Fruit fly (Drosophila melanogaster): ENCODE measurements around the gene Obp83b.

The Obp83b gene

dm6 chr3R:5976717-5977116, at the start of gene Obp83b:
Gene Obp83b (minus strand): TSS chr3R:5976817.
- no peak for TF ChIP-seq h (optimal IDR thresholded peaks at IDR 0.05)
- TF ChIP-seq Sin3A (optimal IDR thresholded peaks at IDR 0.05), result no peak
- no peak for TF ChIP-seq ttk (optimal IDR thresholded peaks at IDR 0.05)
- TF ChIP-seq insv (optimal IDR thresholded peaks at IDR 0.05), result no peak
- no peak for TF ChIP-seq psq (optimal IDR thresholded peaks at IDR 0.05)
- TF ChIP-seq Myc (optimal IDR thresholded peaks at IDR 0.05), result no peak

DNA sequence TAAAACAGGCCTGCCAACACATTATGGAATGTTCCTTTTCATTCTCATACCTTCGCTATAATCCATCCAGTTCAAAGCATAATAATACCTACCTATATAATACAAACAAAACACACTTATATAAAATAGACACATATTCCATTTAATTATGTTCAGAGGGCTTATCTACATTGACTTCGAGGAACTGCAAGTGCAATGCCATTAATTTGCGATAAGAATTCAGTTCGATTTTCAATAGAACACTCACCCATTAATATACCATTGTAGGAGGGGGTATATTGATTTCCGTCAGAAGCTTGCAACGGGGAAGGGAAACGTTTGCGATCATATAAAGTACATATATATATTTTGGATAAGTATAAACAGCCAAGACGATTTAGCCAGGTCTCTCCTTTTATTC, 48.6 kb upstream of the Obp83b start:
- TF ChIP-seq Sin3A (optimal IDR thresholded peaks at IDR 0.05) (no peak), h (optimal IDR thresholded peaks at IDR 0.05) (no peak), psq (optimal IDR thresholded peaks at IDR 0.05) (no peak), Myc (optimal IDR thresholded peaks at IDR 0.05) (no peak), ttk (optimal IDR thresholded peaks at IDR 0.05) (no peak), insv (optimal IDR thresholded peaks at IDR 0.05) (no peak)

- TF ChIP-seq Sin3A (optimal IDR thresholded peaks at IDR 0.05) (no peak), ttk (optimal IDR thresholded peaks at IDR 0.05) (no peak), insv (optimal IDR thresholded peaks at IDR 0.05) (no peak), Myc (optimal IDR thresholded peaks at IDR 0.05) (no peak), h (optimal IDR thresholded peaks at IDR 0.05) (no peak), psq (optimal IDR thresholded peaks at IDR 0.05) (no peak)
These were observed 35.2 kb upstream of the Obp83b start, which contains the start of gene CG10280 for dm6 chr3R:6011832-6012231. Gene CG10280 (minus strand): TSS chr3R:6011932.

dm6 chr3R:6009510-6010407, 33.1 kb upstream of the Obp83b start:
- TF ChIP-seq insv (optimal IDR thresholded peaks at IDR 0.05) (no peak), h (optimal IDR thresholded peaks at IDR 0.05) (no peak), Sin3A (optimal IDR thresholded peaks at IDR 0.05) (no peak), ttk (optimal IDR thresholded peaks at IDR 0.05) (no peak), Myc (optimal IDR thresholded peaks at IDR 0.05) (no peak), psq (optimal IDR thresholded peaks at IDR 0.05) (no peak)

DNA sequence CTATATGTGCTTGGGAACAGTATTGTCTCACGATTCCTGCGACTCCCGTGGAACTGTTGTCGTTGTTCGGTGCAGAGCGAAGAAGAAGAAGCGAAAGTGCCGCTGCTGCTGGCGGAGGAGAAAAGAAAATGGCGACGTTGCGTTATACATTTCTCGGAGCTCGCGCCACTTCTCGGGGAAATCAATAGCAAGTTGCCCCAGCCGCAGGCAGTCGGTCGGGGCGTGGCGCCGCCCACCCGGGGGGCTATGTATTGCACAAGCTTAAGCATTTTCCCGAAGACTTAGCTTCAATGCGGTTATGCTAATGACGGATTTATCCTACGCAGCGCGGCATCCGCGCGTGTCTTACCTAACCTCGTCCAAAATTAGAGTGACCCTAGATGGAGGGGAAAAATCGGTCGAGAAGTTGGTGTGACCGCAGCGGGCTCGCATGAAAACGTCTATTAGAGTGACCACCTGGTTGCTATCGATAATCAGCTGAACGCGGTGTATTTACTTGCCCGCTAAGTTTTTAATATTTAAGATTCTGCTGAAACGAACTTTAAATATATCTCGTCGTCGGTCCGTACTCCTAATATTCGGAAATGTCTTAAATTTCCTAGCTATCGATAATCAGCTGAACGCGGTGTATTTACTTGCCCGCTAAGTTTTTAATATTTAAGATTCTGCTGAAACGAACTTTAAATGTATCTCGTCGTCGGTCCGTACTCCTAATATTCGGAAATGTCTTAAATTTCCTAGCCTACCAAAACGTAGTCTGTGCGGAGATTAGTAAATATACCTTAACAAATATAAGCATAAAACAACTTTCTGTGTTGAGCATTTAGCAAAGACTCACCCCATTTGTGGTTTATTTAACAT, 31.8 kb upstream of the Obp83b start, which contains the start of gene Rm62:
Gene Rm62 (minus strand): TSS at position 378 of the 861 bp plus-strand sequence.
- no peak for TF ChIP-seq h (optimal IDR thresholded peaks at IDR 0.05)
- TF ChIP-seq Myc (optimal IDR thresholded peaks at IDR 0.05), result no peak
- TF ChIP-seq ttk (optimal IDR thresholded peaks at IDR 0.05), result no peak
- TF ChIP-seq insv (optimal IDR thresholded peaks at IDR 0.05), result no peak
- no peak for TF ChIP-seq Sin3A (optimal IDR thresholded peaks at IDR 0.05)

DNA sequence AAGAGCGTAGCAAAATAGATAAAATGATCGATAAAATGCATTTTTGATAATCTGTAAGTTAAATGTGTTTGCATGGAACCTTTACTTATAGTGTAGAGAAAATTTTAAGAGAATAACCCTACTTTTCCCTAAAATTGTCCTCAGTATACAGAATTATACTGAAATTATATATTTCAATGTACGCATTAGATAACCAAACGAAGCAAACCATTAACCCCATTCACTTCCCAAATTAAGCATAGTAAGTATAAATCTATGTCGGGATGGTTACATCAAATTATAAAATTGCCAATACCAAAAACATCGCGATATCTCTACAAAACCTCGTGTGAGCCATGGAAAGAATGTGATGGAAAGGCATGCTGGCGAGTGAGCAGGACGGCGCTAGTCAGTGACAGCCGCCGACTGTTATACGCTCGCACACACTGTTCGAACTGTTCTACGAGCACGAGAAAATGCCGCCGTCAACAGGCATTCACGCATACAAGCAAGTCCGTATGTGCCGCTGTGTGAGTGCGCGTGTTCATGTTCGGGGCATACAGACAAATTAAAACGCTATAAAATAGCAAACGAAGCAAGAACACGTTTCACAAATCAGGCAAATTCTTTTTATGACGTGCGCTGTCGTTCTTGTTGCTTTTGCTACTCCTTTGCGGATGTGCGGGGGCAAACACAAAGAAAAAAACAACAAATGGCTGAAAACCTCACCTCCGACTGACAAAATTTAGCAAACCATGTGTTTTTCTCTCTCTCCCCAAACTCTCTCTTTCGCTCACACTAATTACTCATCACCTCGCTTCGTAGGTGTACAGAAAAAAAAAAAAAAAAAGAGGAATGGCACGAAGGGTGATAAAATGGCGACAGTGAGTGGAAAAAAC, 30.7 kb upstream of the Obp83b start:
- TF ChIP-seq Myc (optimal IDR thresholded peaks at IDR 0.05), result no peak
- no peak for TF ChIP-seq insv (optimal IDR thresholded peaks at IDR 0.05)
- no peak for TF ChIP-seq h (optimal IDR thresholded peaks at IDR 0.05)
- no peak for TF ChIP-seq ttk (optimal IDR thresholded peaks at IDR 0.05)
- no peak for TF ChIP-seq psq (optimal IDR thresholded peaks at IDR 0.05)
- TF ChIP-seq Sin3A (optimal IDR thresholded peaks at IDR 0.05), result no peak

dm6 chr3R:6006595-6006994, 30.0 kb upstream of the Obp83b start:
- no peak for TF ChIP-seq ttk (optimal IDR thresholded peaks at IDR 0.05)

- TF ChIP-seq insv (optimal IDR thresholded peaks at IDR 0.05) (no peak), Sin3A (optimal IDR thresholded peaks at IDR 0.05) (no peak), ttk (optimal IDR thresholded peaks at IDR 0.05) (no peak), psq (optimal IDR thresholded peaks at IDR 0.05) (no peak), h (optimal IDR thresholded peaks at IDR 0.05) (no peak), Myc (optimal IDR thresholded peaks at IDR 0.05) (no peak)
These were observed 22.2 kb upstream of the Obp83b start for dm6 chr3R:5998831-5999230.

DNA sequence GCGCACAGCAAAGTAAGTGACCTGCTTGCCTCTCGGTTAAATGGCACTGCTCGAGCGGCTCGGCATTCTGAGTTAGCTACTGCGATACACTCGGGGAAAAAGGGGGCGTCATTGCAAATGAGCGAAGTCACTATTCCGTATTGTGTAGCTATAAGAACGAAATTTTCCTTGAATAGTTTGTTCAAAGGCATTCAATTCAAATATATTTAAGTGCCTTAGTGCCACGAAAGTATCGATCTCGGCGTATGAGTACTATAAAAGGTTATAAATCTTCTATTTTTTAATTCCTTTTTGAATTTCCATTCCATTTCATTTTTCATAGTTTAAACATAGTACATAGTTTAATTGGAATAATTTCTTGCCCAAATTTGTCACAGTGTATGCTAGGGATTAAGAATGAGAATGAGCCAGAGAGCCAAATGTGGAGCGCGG, 21.6 kb upstream of the Obp83b start:
- TF ChIP-seq Myc (optimal IDR thresholded peaks at IDR 0.05) (no peak), h (optimal IDR thresholded peaks at IDR 0.05) (no peak), insv (optimal IDR thresholded peaks at IDR 0.05) (no peak), Sin3A (optimal IDR thresholded peaks at IDR 0.05) (no peak), ttk (optimal IDR thresholded peaks at IDR 0.05) (no peak), psq (optimal IDR thresholded peaks at IDR 0.05) (no peak)

dm6 chr3R:5997822-5998221, 21.2 kb upstream of the Obp83b start:
- no peak for TF ChIP-seq psq (optimal IDR thresholded peaks at IDR 0.05)

DNA sequence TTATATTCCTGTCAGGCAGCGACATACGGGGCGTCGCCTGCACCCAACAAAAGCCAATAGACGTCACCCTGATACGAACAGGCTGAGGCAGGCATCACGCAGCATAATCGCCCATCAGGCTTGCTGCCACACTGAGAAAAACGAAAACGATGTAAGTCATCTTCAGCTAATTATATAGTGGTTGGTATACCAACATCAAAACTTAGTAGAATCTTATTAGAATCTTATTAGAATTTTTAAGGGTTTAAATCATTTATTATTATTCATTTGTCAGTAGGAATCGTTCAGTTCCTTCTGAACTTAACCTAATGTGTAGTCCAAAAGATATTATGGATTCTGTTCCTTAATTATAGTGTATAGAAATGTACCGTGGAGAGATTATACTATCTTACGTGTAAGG, 18.8 kb upstream of the Obp83b start:
- TF ChIP-seq psq (optimal IDR thresholded peaks at IDR 0.05), result no peak
- TF ChIP-seq ttk (optimal IDR thresholded peaks at IDR 0.05), result no peak
- no peak for TF ChIP-seq insv (optimal IDR thresholded peaks at IDR 0.05)
- no peak for TF ChIP-seq Myc (optimal IDR thresholded peaks at IDR 0.05)
- TF ChIP-seq Sin3A (optimal IDR thresholded peaks at IDR 0.05), result no peak
- TF ChIP-seq h (optimal IDR thresholded peaks at IDR 0.05), result no peak

Measured in Kc167 (cell line).